Fruit fly (Drosophila melanogaster) whole organism, embryonic: ENCODE data around the gene Kr-h1.

ENCODE experiments used
- Asciz ChIP-seq: fragments of 200-800 bp; sonication (Bioruptor generic); optimal IDR thresholded peaks from 2 replicates; lab custom pipeline; 2017; ENCODE audit warnings: missing biosample characterization, mild to moderate bottlenecking, missing genetic modification characterization, missing genetic modification reagents
- Atf3 ChIP-seq: fragments of 200-800 bp; sonication (Bioruptor generic); optimal IDR thresholded peaks from 3 replicates; lab custom pipeline; 2016; ENCODE audit warnings: missing biosample characterization, missing genetic modification characterization
- Atf6 ChIP-seq: fragments of 200-800 bp; sonication (Bioruptor generic); IDR thresholded peaks from 2 replicates; pipeline ENCODE4 v1.3.6; 2022; ENCODE audit warnings: missing biosample characterization, missing genetic modification characterization
- CG10431 ChIP-seq: fragments of 200-800 bp; sonication (Bioruptor generic); optimal IDR thresholded peaks from 3 replicates; lab custom pipeline; 2018; ENCODE audit warnings: missing biosample characterization, mild to moderate bottlenecking, missing genetic modification characterization
- CG10462 ChIP-seq: fragments of 200-800 bp; sonication (Bioruptor generic); optimal IDR thresholded peaks from 2 replicates; lab custom pipeline; 2016; ENCODE audit warnings: missing biosample characterization, missing genetic modification characterization
- CG14965 ChIP-seq: fragments of 200-800 bp; sonication (Bioruptor generic); optimal IDR thresholded peaks from 2 replicates; lab custom pipeline; 2016; ENCODE audit warnings: missing biosample characterization, missing genetic modification characterization, borderline replicate concordance
- CG15601 ChIP-seq: fragments of 200-800 bp; sonication (Bioruptor generic); optimal IDR thresholded peaks from 3 replicates; lab custom pipeline; 2019; ENCODE audit warnings: missing biosample characterization, mild to moderate bottlenecking, missing genetic modification characterization, moderate library complexity
- CG16779 ChIP-seq: fragments of 200-800 bp; sonication (Bioruptor generic); IDR thresholded peaks from 2 replicates; pipeline ENCODE4 v1.3.6; 2022; ENCODE audit warnings: missing biosample characterization, missing genetic modification characterization
- CG16863 ChIP-seq: fragments of 200-800 bp; sonication (Bioruptor generic); optimal IDR thresholded peaks from 3 replicates; lab custom pipeline; 2016; ENCODE audit warnings: missing biosample characterization, missing genetic modification characterization
- CG18599 ChIP-seq: fragments of 200-800 bp; sonication (Bioruptor generic); optimal IDR thresholded peaks from 3 replicates; lab custom pipeline; 2017; ENCODE audit warnings: missing biosample characterization, missing genetic modification characterization, mild to moderate bottlenecking, moderate library complexity, missing genetic modification reagents
- CG18619 ChIP-seq: fragments of 200-800 bp; sonication (Bioruptor generic); optimal IDR thresholded peaks from 3 replicates; lab custom pipeline; 2017; ENCODE audit warnings: missing biosample characterization, mild to moderate bottlenecking, missing genetic modification characterization
- CG31224 ChIP-seq: fragments of 200-800 bp; sonication (Bioruptor generic); IDR thresholded peaks from 2 replicates; pipeline ENCODE4 v1.3.6; 2022; ENCODE audit warnings: missing biosample characterization, missing genetic modification characterization
- CG3281 ChIP-seq: fragments of 200-800 bp; sonication (Bioruptor generic); optimal IDR thresholded peaks from 3 replicates; lab custom pipeline; 2017; ENCODE audit warnings: missing biosample characterization, mild to moderate bottlenecking, missing genetic modification characterization
- CG33557 ChIP-seq: fragments of 200-800 bp; sonication (Bioruptor generic); optimal IDR thresholded peaks from 2 replicates; lab custom pipeline; 2019; ENCODE audit warnings: missing biosample characterization, mild to moderate bottlenecking, missing genetic modification characterization, moderate library complexity
- CG3407 ChIP-seq: fragments of 200-800 bp; sonication (Bioruptor generic); optimal IDR thresholded peaks from 2 replicates; lab custom pipeline; 2018; ENCODE audit warnings: missing biosample characterization, mild to moderate bottlenecking, missing genetic modification characterization
- CG4404 ChIP-seq: fragments of 200-800 bp; sonication (Bioruptor generic); IDR thresholded peaks from 2 replicates; pipeline ENCODE4 v1.3.6; 2022; ENCODE audit warnings: missing biosample characterization, missing genetic modification characterization
- CG4707 ChIP-seq: fragments of 200-800 bp; sonication (Bioruptor generic); optimal IDR thresholded peaks from 2 replicates; lab custom pipeline; 2018; ENCODE audit warnings: missing biosample characterization, mild to moderate bottlenecking, missing genetic modification characterization, moderate library complexity
- CG6272 ChIP-seq: fragments of 200-800 bp; sonication (Bioruptor generic); IDR thresholded peaks from 2 replicates; pipeline ENCODE4 v1.3.6; 2022; ENCODE audit warnings: missing biosample characterization, missing genetic modification characterization
- CG9437 ChIP-seq: fragments of 200-800 bp; sonication (Bioruptor generic); optimal IDR thresholded peaks from 2 replicates; lab custom pipeline; 2018; ENCODE audit warnings: missing biosample characterization, mild to moderate bottlenecking, missing genetic modification characterization
- Dad ChIP-seq: fragments of 200-800 bp; sonication (Bioruptor generic); optimal IDR thresholded peaks from 3 replicates; lab custom pipeline; 2016; ENCODE audit warnings: missing biosample characterization, missing genetic modification characterization
- Dek ChIP-seq: fragments of 200-800 bp; sonication (Bioruptor generic); optimal IDR thresholded peaks from 3 replicates; lab custom pipeline; 2019; ENCODE audit warnings: missing biosample characterization, mild to moderate bottlenecking, missing genetic modification characterization, moderate library complexity
- H2.0 ChIP-seq: fragments of 200-800 bp; sonication (Bioruptor generic); IDR thresholded peaks from 2 replicates; pipeline ENCODE4 v1.3.6; 2022; ENCODE audit warnings: missing biosample characterization, missing genetic modification characterization
- HLHmδ ChIP-seq: fragments of 200-800 bp; sonication (Bioruptor generic); optimal IDR thresholded peaks from 2 replicates; lab custom pipeline; 2018; ENCODE audit warnings: missing biosample characterization, mild to moderate bottlenecking, missing genetic modification characterization, moderate library complexity
- Hr78 ChIP-seq, 2 experiments: fragments of 200-800 bp in 1 of 2; fragments of >200 bp in 1 of 2; sonication (Bioruptor generic) in 1 of 2; optimal IDR thresholded peaks; 2 replicates each; lab custom pipeline; 2017 to 2019; ENCODE audit warnings: missing biosample characterization in 2 of 2, missing genetic modification characterization in 2 of 2, mild to moderate bottlenecking in 1 of 2, moderate library complexity in 1 of 2
- Hsf ChIP-seq: fragments of 200-800 bp; sonication (Bioruptor generic); optimal IDR thresholded peaks from 3 replicates; lab custom pipeline; 2016; ENCODE audit warnings: missing biosample characterization, missing genetic modification characterization
- MTF-1 ChIP-seq: fragments of 200-800 bp; sonication (Bioruptor generic); optimal IDR thresholded peaks from 2 replicates; lab custom pipeline; 2018; ENCODE audit warnings: missing biosample characterization, mild to moderate bottlenecking, missing genetic modification characterization, borderline replicate concordance
- Max ChIP-seq: fragments of 200-800 bp; sonication (Bioruptor generic); optimal IDR thresholded peaks from 2 replicates; lab custom pipeline; 2016; ENCODE audit warnings: missing biosample characterization, mild to moderate bottlenecking, missing genetic modification characterization
- Med ChIP-seq: fragments of 200-800 bp; sonication (Bioruptor generic); peaks from one replicate; lab custom pipeline; 2016; ENCODE audit warnings: missing biosample characterization, missing genetic modification characterization, mild to moderate bottlenecking, inconsistent platforms, moderate library complexity
- Sin3A ChIP-seq: fragments of >200 bp; optimal IDR thresholded peaks from 2 replicates; lab custom pipeline; 2018
- ac ChIP-seq: fragments of 200-800 bp; sonication (Bioruptor generic); optimal IDR thresholded peaks from 3 replicates; lab custom pipeline; 2017; ENCODE audit warnings: missing biosample characterization, mild to moderate bottlenecking, missing genetic modification characterization
- chinmo ChIP-seq: fragments of 200-800 bp; sonication (Bioruptor generic); IDR thresholded peaks from 4 replicates; pipeline ENCODE4 v1.3.6; 2022; ENCODE audit warnings: missing biosample characterization, missing genetic modification characterization; ENCODE audit not compliant: partially characterized antibody
- corto ChIP-seq: fragments of 200-800 bp; sonication (Bioruptor generic); optimal IDR thresholded peaks from 2 replicates; lab custom pipeline; 2016; ENCODE audit warnings: missing biosample characterization, mild to moderate bottlenecking, missing genetic modification characterization, moderate library complexity
- ems ChIP-seq: fragments of 200-800 bp; sonication (Bioruptor generic); optimal IDR thresholded peaks from 3 replicates; lab custom pipeline; 2016; ENCODE audit warnings: missing biosample characterization, missing genetic modification characterization
- fd64A ChIP-seq: fragments of 200-800 bp; sonication (Bioruptor generic); optimal IDR thresholded peaks from 3 replicates; lab custom pipeline; 2018; ENCODE audit warnings: missing biosample characterization, mild to moderate bottlenecking, missing genetic modification characterization
- fu2 ChIP-seq: fragments of 200-800 bp; sonication (Bioruptor generic); optimal IDR thresholded peaks from 2 replicates; lab custom pipeline; 2016; ENCODE audit warnings: missing biosample characterization, missing genetic modification characterization
- gro ChIP-seq: fragments of 200-800 bp; sonication (Bioruptor generic); optimal IDR thresholded peaks from 2 replicates; lab custom pipeline; 2016; ENCODE audit warnings: missing biosample characterization, missing genetic modification characterization
- her ChIP-seq: fragments of 200-800 bp; sonication (Bioruptor generic); optimal IDR thresholded peaks from 2 replicates; lab custom pipeline; 2016; ENCODE audit warnings: missing biosample characterization, missing genetic modification characterization
- hth ChIP-seq: fragments of >200 bp; optimal IDR thresholded peaks from 2 replicates; lab custom pipeline; 2017; ENCODE audit warnings: inconsistent platforms
- luna ChIP-seq: fragments of 200-800 bp; sonication (Bioruptor generic); optimal IDR thresholded peaks from 2 replicates; lab custom pipeline; 2016; ENCODE audit warnings: missing biosample characterization, missing genetic modification characterization
- mam ChIP-seq: fragments of 200-800 bp; sonication (Bioruptor generic); optimal IDR thresholded peaks from 3 replicates; lab custom pipeline; 2016; ENCODE audit warnings: missing biosample characterization, missing genetic modification characterization
- nau ChIP-seq: fragments of 200-800 bp; sonication (Bioruptor generic); optimal IDR thresholded peaks from 3 replicates; lab custom pipeline; 2017; ENCODE audit warnings: missing biosample characterization, mild to moderate bottlenecking, missing genetic modification characterization, missing genetic modification reagents
- pzg ChIP-seq: fragments of 200-800 bp; sonication (Bioruptor generic); optimal IDR thresholded peaks from 3 replicates; lab custom pipeline; 2018; ENCODE audit warnings: missing biosample characterization, mild to moderate bottlenecking, missing genetic modification characterization, moderate library complexity
- row ChIP-seq: fragments of 200-800 bp; sonication (Bioruptor generic); IDR thresholded peaks from 3 replicates; pipeline ENCODE4 v1.3.6; 2022; ENCODE audit warnings: missing biosample characterization, missing genetic modification characterization
- sim ChIP-seq: fragments of 200-800 bp; sonication (Bioruptor generic); IDR thresholded peaks from 2 replicates; pipeline ENCODE4 v1.3.6; 2022; ENCODE audit warnings: missing biosample characterization, missing genetic modification characterization
- sima ChIP-seq: fragments of 200-800 bp; sonication (Bioruptor generic); optimal IDR thresholded peaks from 2 replicates; lab custom pipeline; 2016; ENCODE audit warnings: missing biosample characterization, missing genetic modification characterization
- sr ChIP-seq: fragments of 200-800 bp; sonication (Bioruptor generic); IDR thresholded peaks from 3 replicates; pipeline ENCODE4 v1.3.6; 2022; ENCODE audit warnings: missing biosample characterization, missing genetic modification characterization
- sug ChIP-seq: fragments of 200-800 bp; optimal IDR thresholded peaks from 2 replicates; lab custom pipeline; 2019; ENCODE audit warnings: missing biosample characterization, mild to moderate bottlenecking, missing genetic modification characterization, moderate library complexity
- tgo ChIP-seq: fragments of 200-800 bp; sonication (Bioruptor generic); IDR thresholded peaks from 3 replicates; pipeline ENCODE4 v1.3.6; 2022; ENCODE audit warnings: missing biosample characterization, missing genetic modification characterization
- tup ChIP-seq: fragments of 200-800 bp; sonication (Bioruptor generic); optimal IDR thresholded peaks from 2 replicates; lab custom pipeline; 2016; ENCODE audit warnings: missing biosample characterization, mild to moderate bottlenecking, missing genetic modification characterization, moderate library complexity

Kr-h1 gene

dm6 chr2L:6062382-6063082, 19.9 kb upstream of the Kr-h1 start, which contains the start of the genes ND-51 and CG13994 (continued):
- no peak for TF ChIP-seq HLHmδ (GFP tag; lab: Kevin White, UChicago)
- TF ChIP-seq Hr78 (GFP tag; optimal IDR thresholded peaks at IDR 0.05; lab: Kevin White, UChicago): peak in 1 of 2 experiments; percentile 38
- TF ChIP-seq CG3281 (GFP tag; lab: Kevin White, UChicago): peak; percentile 80
- peak; percentile 83 for TF ChIP-seq CG15601
- no peak for TF ChIP-seq nau (GFP tag; lab: Kevin White, UChicago)
- peak; percentile 86 for TF ChIP-seq ems (GFP tag; lab: Kevin White, UChicago)
- TF ChIP-seq fd64A (GFP tag; lab: Kevin White, UChicago): no peak
- peak; percentile 74 for TF ChIP-seq Max (GFP tag; lab: Kevin White, UChicago)
- TF ChIP-seq CG6272 (GFP tag; lab: Robert Waterston, UW): peak; percentile 70
- peak; percentile 75 for TF ChIP-seq her (GFP tag; lab: Kevin White, UChicago)
- TF ChIP-seq ac: peak; percentile 45
- TF ChIP-seq CG14965 (GFP tag; lab: Kevin White, UChicago): no peak
- peak; percentile 18 for TF ChIP-seq sima (GFP tag; lab: Kevin White, UChicago)
- TF ChIP-seq sim (GFP tag; lab: Robert Waterston, UW): 0 out of 2 replicates have a peak, but pooled peaks have one; percentile 16
- peak; percentile 45; the same call in 1 of the 3 replicates for TF ChIP-seq sr
- TF ChIP-seq sug (tag; lab: Kevin White, UChicago): peak; percentile 86
- TF ChIP-seq tup (GFP tag; lab: Kevin White, UChicago): peak; percentile 75
- peak; percentile 21; the same call in 1 of the 2 replicates for TF ChIP-seq CG16779 (GFP tag; lab: Robert Waterston, UW)
- TF ChIP-seq tgo (GFP tag; lab: Robert Waterston, UW): peak; percentile 85
- peak; percentile 61 for TF ChIP-seq CG18619
- TF ChIP-seq CG10431: no peak
- peak; percentile 55 for TF ChIP-seq Asciz
- TF ChIP-seq CG18599 (GFP tag; lab: Kevin White, UChicago): peak; percentile 86
- TF ChIP-seq CG33557 (GFP tag; lab: Kevin White, UChicago): peak; percentile 70
- peak; percentile 93 for TF ChIP-seq mam (GFP tag; lab: Kevin White, UChicago)
- TF ChIP-seq CG4404 (GFP tag; lab: Robert Waterston, UW): peak; percentile 61; the same call in 1 of the 2 replicates
- peak; percentile 87 for TF ChIP-seq Sin3A (lab: Kevin White, UChicago)
- peak; percentile 73 for TF ChIP-seq H2.0 (GFP tag; lab: Robert Waterston, UW)
- peak; percentile 79 for TF ChIP-seq Dad (GFP tag; lab: Kevin White, UChicago)
- peak; percentile 79 for TF ChIP-seq CG16863
- no peak for TF ChIP-seq chinmo (GFP tag; lab: Robert Waterston, UW)
- TF ChIP-seq CG3407 (GFP tag; lab: Kevin White, UChicago): peak; percentile 39
- peak; percentile 95 for TF ChIP-seq row (GFP tag; lab: Robert Waterston, UW)
- TF ChIP-seq CG9437 (GFP tag; lab: Kevin White, UChicago): peak; percentile 55
- no peak for TF ChIP-seq corto (GFP tag; lab: Kevin White, UChicago)
- peak; percentile 91 for TF ChIP-seq Hsf (GFP tag; lab: Kevin White, UChicago)
- TF ChIP-seq hth (lab: Kevin White, UChicago): no peak
- TF ChIP-seq Atf6 (GFP tag; lab: Robert Waterston, UW): peak; percentile 76
- TF ChIP-seq luna: peak; percentile 71
- TF ChIP-seq gro: peak; percentile 87
- peak; percentile 52 for TF ChIP-seq Atf3 (GFP tag; lab: Kevin White, UChicago)
- peak; percentile 71 for TF ChIP-seq Dek (tag; lab: Kevin White, UChicago)
- peak; percentile 83 for TF ChIP-seq fu2
- TF ChIP-seq pzg (GFP tag; lab: Kevin White, UChicago): peak; percentile 81
- peak; percentile 57 for TF ChIP-seq CG31224 (GFP tag; lab: Robert Waterston, UW)
- TF ChIP-seq Med (GFP tag; lab: Kevin White, UChicago): peak; percentile 98
- peak; percentile 28 for TF ChIP-seq CG10462 (GFP tag; lab: Kevin White, UChicago)
- TF ChIP-seq MTF-1 (GFP tag; lab: Kevin White, UChicago): peak; percentile 1
- TF ChIP-seq CG4707: no peak
